Fruit fly (Drosophila melanogaster) S2 (cell line): ENCODE measurements around the gene Kaz-m1.

Experiments used
- CG8478 ChIP-seq: fragments of >200 bp; optimal IDR thresholded peaks from 2 replicates; lab custom pipeline; 2018
- CTCF ChIP-seq, 2 experiments: fragments of >200 bp; optimal IDR thresholded peaks; 2 replicates each; lab custom pipeline; 2018

DNA sequence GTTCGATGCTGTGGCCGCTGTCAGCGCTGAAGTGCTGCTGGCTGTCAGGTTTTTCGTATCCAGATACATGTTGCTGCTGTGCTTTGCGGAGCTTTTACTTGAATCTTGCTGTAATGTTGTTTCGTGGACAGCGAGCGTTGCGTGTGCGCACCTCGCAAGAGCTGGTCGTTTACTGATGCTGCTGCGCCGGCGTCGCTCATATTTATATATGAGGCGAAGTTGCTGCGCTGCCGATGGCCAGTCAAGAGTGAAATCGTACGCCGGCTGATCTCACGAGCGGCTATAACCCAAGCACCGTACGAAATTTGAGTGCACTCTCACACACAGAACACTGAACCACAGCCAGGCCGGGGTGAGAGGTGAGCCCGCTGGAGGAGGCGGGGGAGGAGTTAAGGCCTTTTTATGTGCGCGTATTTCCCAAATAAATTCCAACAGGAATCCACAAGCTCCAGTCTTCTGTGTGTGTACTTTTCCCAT is 2.8 kb downstream of the Kaz-m1 start:
- no peak for TF ChIP-seq CG8478 (lab: Kevin White, UChicago)
- TF ChIP-seq CTCF (optimal IDR thresholded peaks at IDR 0.05; lab: Kevin White, UChicago) = no peak
